Worm (Caenorhabditis elegans) whole organism, L1 larva: Measurements from ENCODE around the gene K02D10.8.
A peak's percentile ranks its signal among the peaks of the same experiment; 100 is the strongest.

Experiments
- C04F5.9 ChIP-seq: sonication (generic microtip); optimal IDR thresholded peaks from 2 replicates; lab custom pipeline; 2016; ENCODE audit warnings: missing genetic modification characterization, missing compliant biosample characterization
- C16A3.4 ChIP-seq: fragments of 150-350 bp; optimal IDR thresholded peaks from 2 replicates; lab custom pipeline; 2014; ENCODE audit warnings: missing biosample characterization, missing genetic modification characterization
- F16B12.6 ChIP-seq: fragments of 150-350 bp; optimal IDR thresholded peaks from 2 replicates; lab custom pipeline; 2014; ENCODE audit warnings: missing biosample characterization, missing genetic modification characterization
- aly-2 ChIP-seq: fragments of 150-350 bp; optimal IDR thresholded peaks from 2 replicates; lab custom pipeline; 2014; ENCODE audit warnings: missing biosample characterization, missing genetic modification characterization
- ama-1 ChIP-seq: fragments of 150-350 bp; optimal IDR thresholded peaks from 2 replicates; lab custom pipeline; 2014
- blmp-1 ChIP-seq: fragments of 150-350 bp; optimal IDR thresholded peaks from 2 replicates; lab custom pipeline; 2014; ENCODE audit warnings: missing biosample characterization, missing genetic modification characterization
- ceh-63 ChIP-seq: fragments of 200-800 bp; sonication (Bioruptor generic); optimal IDR thresholded peaks from 2 replicates; lab custom pipeline; 2018; ENCODE audit warnings: mild to moderate bottlenecking, missing genetic modification characterization, missing compliant biosample characterization
- ceh-8 ChIP-seq: fragments of 200-800 bp; sonication (Bioruptor generic); optimal IDR thresholded peaks from 2 replicates; lab custom pipeline; 2018; ENCODE audit warnings: mild to moderate bottlenecking, missing genetic modification characterization, moderate library complexity, missing compliant biosample characterization
- dpl-1 ChIP-seq, 3 experiments: fragments of 150-350 bp in 2 of 3; sonication (generic microtip) in 1 of 3; optimal IDR thresholded peaks; 2 replicates each; lab custom pipeline; 2014 to 2017; ENCODE audit warnings: missing biosample characterization in 3 of 3, missing genetic modification characterization in 3 of 3, missing genetic modification reagents in 3 of 3
- dsc-1 ChIP-seq: sonication (generic microtip); optimal IDR thresholded peaks from 2 replicates; lab custom pipeline; 2016; ENCODE audit warnings: mild to moderate bottlenecking, missing genetic modification characterization, missing compliant biosample characterization
- efl-1 ChIP-seq, 4 experiments: fragments of 150-350 bp; optimal IDR thresholded peaks in 3 of 4; peaks in 1 of 4; 1 replicate in 1 of 4; 2 replicates in 3 of 4; lab custom pipeline; 2014; ENCODE audit warnings: missing biosample characterization in 2 of 4, missing genetic modification characterization in 2 of 4, missing genetic modification reagents in 2 of 4
- egl-13 ChIP-seq: sonication (generic microtip); optimal IDR thresholded peaks from 2 replicates; lab custom pipeline; 2016; ENCODE audit warnings: missing genotype, missing genetic modification reagents, missing genetic modification characterization, missing compliant biosample characterization
- egl-27 ChIP-seq, 2 experiments: fragments of 150-350 bp in 1 of 2; sonication (generic microtip); optimal IDR thresholded peaks; 3 replicates each; lab custom pipeline; 2017 to 2018; ENCODE audit warnings: missing biosample characterization in 2 of 2, missing genetic modification characterization in 2 of 2, missing genetic modification reagents in 2 of 2
- elt-2 ChIP-seq: sonication (generic microtip); optimal IDR thresholded peaks from 2 replicates; lab custom pipeline; 2016; ENCODE audit warnings: missing genetic modification characterization, mild to moderate bottlenecking, inconsistent platforms, missing compliant biosample characterization, missing genetic modification reagents
- elt-3 ChIP-seq, 6 experiments: fragments of 150-350 bp in 1 of 6; sonication (generic microtip); optimal IDR thresholded peaks; 2 replicates each; lab custom pipeline; 2017 to 2018; ENCODE audit warnings: missing biosample characterization in 6 of 6, missing genetic modification characterization in 6 of 6, inconsistent platforms in 1 of 6
- ets-5 ChIP-seq: fragments of 200-800 bp; sonication (Bioruptor generic); IDR thresholded peaks from 2 replicates; pipeline ENCODE4 v1.3.6; 2022; ENCODE audit warnings: missing genetic modification characterization, missing compliant biosample characterization
- fkh-10 ChIP-seq: sonication (generic microtip); optimal IDR thresholded peaks from 2 replicates; lab custom pipeline; 2017; ENCODE audit warnings: missing biosample characterization, missing genetic modification reagents, missing genetic modification characterization
- fkh-4 ChIP-seq: sonication (generic microtip); optimal IDR thresholded peaks from 2 replicates; lab custom pipeline; 2016; ENCODE audit warnings: missing compliant biosample characterization, missing genetic modification characterization, borderline replicate concordance
- fkh-8 ChIP-seq: sonication (generic microtip); optimal IDR thresholded peaks from 2 replicates; lab custom pipeline; 2016; ENCODE audit warnings: mild to moderate bottlenecking, missing genetic modification characterization, missing compliant biosample characterization
- hlh-4 ChIP-seq: sonication (generic microtip); optimal IDR thresholded peaks from 2 replicates; lab custom pipeline; 2016; ENCODE audit warnings: mild to moderate bottlenecking, missing genetic modification characterization, missing compliant biosample characterization
- isw-1 ChIP-seq: fragments of 200-800 bp; sonication (Bioruptor generic); IDR thresholded peaks from 2 replicates; pipeline ENCODE4 v1.3.6; 2022; ENCODE audit warnings: missing genetic modification characterization, missing compliant biosample characterization
- jun-1 ChIP-seq: fragments of 150-350 bp; optimal IDR thresholded peaks from 2 replicates; lab custom pipeline; 2014; ENCODE audit warnings: missing biosample characterization, missing genetic modification reagents, missing genetic modification characterization
- lin-13 ChIP-seq: fragments of 150-350 bp; optimal IDR thresholded peaks from 2 replicates; lab custom pipeline; 2014; ENCODE audit warnings: missing biosample characterization, missing genetic modification reagents, missing genetic modification characterization
- lin-14 ChIP-seq: fragments of 200-800 bp; sonication (Bioruptor generic); optimal IDR thresholded peaks from 2 replicates; lab custom pipeline; 2018; ENCODE audit warnings: mild to moderate bottlenecking, missing genetic modification characterization, moderate library complexity, missing compliant biosample characterization
- lin-35 ChIP-seq, 2 experiments: fragments of 150-350 bp; optimal IDR thresholded peaks; 2 replicates each; lab custom pipeline; 2014; ENCODE audit warnings: missing biosample characterization in 2 of 2, missing genetic modification characterization in 2 of 2, missing genetic modification reagents in 2 of 2
- lsy-2 ChIP-seq, 2 experiments: fragments of 150-350 bp; optimal IDR thresholded peaks; 2 replicates each; lab custom pipeline; 2014; ENCODE audit warnings: missing biosample characterization in 2 of 2, missing genetic modification characterization in 2 of 2
- mdl-1 ChIP-seq, 2 experiments: fragments of 150-350 bp; optimal IDR thresholded peaks; 2 replicates each; lab custom pipeline; 2014 to 2017; ENCODE audit warnings: missing biosample characterization in 2 of 2, missing genetic modification characterization in 2 of 2, inconsistent platforms in 1 of 2
- mef-2 ChIP-seq: fragments of 150-350 bp; optimal IDR thresholded peaks from 2 replicates; lab custom pipeline; 2014; ENCODE audit warnings: missing biosample characterization, missing genetic modification characterization
- mep-1 ChIP-seq: fragments of 150-350 bp; optimal IDR thresholded peaks from 2 replicates; lab custom pipeline; 2014; ENCODE audit warnings: missing biosample characterization, missing genetic modification characterization
- nhr-19 ChIP-seq: fragments of 200-800 bp; sonication (Bioruptor generic); conservative IDR thresholded peaks from 2 replicates; pipeline ENCODE4 v1.3.6; 2022; ENCODE audit warnings: missing genetic modification characterization, missing compliant biosample characterization
- nhr-20 ChIP-seq: sonication (generic microtip); optimal IDR thresholded peaks from 2 replicates; lab custom pipeline; 2016; ENCODE audit warnings: mild to moderate bottlenecking, missing genetic modification characterization, missing compliant biosample characterization
- nhr-47 ChIP-seq: sonication (generic microtip); optimal IDR thresholded peaks from 2 replicates; lab custom pipeline; 2016; ENCODE audit warnings: mild to moderate bottlenecking, missing genetic modification characterization, moderate library complexity, missing compliant biosample characterization
- nhr-71 ChIP-seq: sonication (generic microtip); optimal IDR thresholded peaks from 2 replicates; lab custom pipeline; 2016; ENCODE audit warnings: mild to moderate bottlenecking, missing genetic modification characterization, moderate library complexity, missing compliant biosample characterization
- nhr-76 ChIP-seq: sonication (generic microtip); optimal IDR thresholded peaks from 2 replicates; lab custom pipeline; 2017; ENCODE audit warnings: missing biosample characterization, missing genetic modification characterization
- nhr-84 ChIP-seq: sonication (generic microtip); optimal IDR thresholded peaks from 2 replicates; lab custom pipeline; 2017; ENCODE audit warnings: missing biosample characterization, missing genetic modification characterization
- nhr-85 ChIP-seq: sonication (generic microtip); peaks from one replicate; lab custom pipeline; 2016; ENCODE audit warnings: missing genetic modification characterization, inconsistent platforms, missing compliant biosample characterization
- nhr-90 ChIP-seq: sonication (generic microtip); optimal IDR thresholded peaks from 2 replicates; lab custom pipeline; 2016; ENCODE audit warnings: mild to moderate bottlenecking, missing genetic modification characterization, missing compliant biosample characterization; ENCODE audit not compliant: poor library complexity
- pax-3 ChIP-seq: fragments of 200-800 bp; sonication (Bioruptor generic); optimal IDR thresholded peaks from 2 replicates; lab custom pipeline; 2018; ENCODE audit warnings: mild to moderate bottlenecking, missing genetic modification characterization, moderate library complexity, missing compliant biosample characterization
- pqm-1 ChIP-seq: sonication (generic microtip); optimal IDR thresholded peaks from 3 replicates; lab custom pipeline; 2017; ENCODE audit warnings: missing biosample characterization, missing genetic modification characterization
- snu-23 ChIP-seq: sonication (generic microtip); optimal IDR thresholded peaks from 2 replicates; lab custom pipeline; 2016; ENCODE audit warnings: missing genetic modification characterization, missing compliant biosample characterization
- sptf-1 ChIP-seq: fragments of 150-350 bp; optimal IDR thresholded peaks from 2 replicates; lab custom pipeline; 2014; ENCODE audit warnings: missing biosample characterization, missing genetic modification characterization
- tbx-2 ChIP-seq: sonication (generic microtip); optimal IDR thresholded peaks from 2 replicates; lab custom pipeline; 2016; ENCODE audit warnings: missing genetic modification characterization, missing compliant biosample characterization
- unc-130 ChIP-seq: fragments of 150-350 bp; optimal IDR thresholded peaks from 2 replicates; lab custom pipeline; 2017; ENCODE audit warnings: missing biosample characterization, missing genetic modification characterization, inconsistent platforms
- unc-98 ChIP-seq: fragments of 200-800 bp; sonication (Bioruptor generic); IDR thresholded peaks from 2 replicates; pipeline ENCODE4 v1.3.6; 2022; ENCODE audit warnings: missing genetic modification characterization, missing compliant biosample characterization
- xbp-1 ChIP-seq: sonication (generic microtip); optimal IDR thresholded peaks from 2 replicates; lab custom pipeline; 2016; ENCODE audit warnings: missing genetic modification characterization, missing compliant biosample characterization

K02D10.8 gene

ce11 chrIII:8786077-8786476, at the start of gene K02D10.8:
TSS of gene K02D10.8 (plus strand) at chrIII:8786377.
- TF ChIP-seq isw-1 (GFP tag; lab: Robert Waterston, UW) (no peak), fkh-4 (tag; lab: Kevin White, UChicago) (no peak), ets-5 (no peak), fkh-10 (GFP tag; lab: Kevin White, UChicago) (no peak), fkh-8 (tag; lab: Kevin White, UChicago) (no peak), egl-13 (tag; lab: Kevin White, UChicago) (no peak), F16B12.6 (tag; lab: Kevin White, UChicago) (no peak), pax-3 (tag; lab: Kevin White, UChicago) (no peak), dsc-1 (tag; lab: Kevin White, UChicago) (no peak), snu-23 (GFP tag; lab: Kevin White, UChicago) (no peak), xbp-1 (tag; lab: Kevin White, UChicago) (no peak), mef-2 (tag; lab: Kevin White, UChicago) (no peak), unc-98 (GFP tag; lab: Robert Waterston, UW) (no peak), aly-2 (tag; lab: Kevin White, UChicago) (no peak), sptf-1 (tag; lab: Kevin White, UChicago) (no peak), egl-27 (tag; optimal IDR thresholded peaks at IDR 0.05; lab: Kevin White, UChicago) (no peak), ceh-8 (GFP tag; lab: Kevin White, UChicago) (no peak), C16A3.4 (tag; lab: Kevin White, UChicago) (no peak)

- TF ChIP-seq dsc-1 (tag; lab: Kevin White, UChicago) (no peak), nhr-76 (tag; lab: Kevin White, UChicago) (no peak), efl-1 (optimal IDR thresholded peaks at IDR 0.05; lab: Kevin White, UChicago) (no peak), efl-1 (GFP tag; optimal IDR thresholded peaks at IDR 0.05 in 1 of 2; lab: Kevin White, UChicago) (peak in 1 of 2 experiments; percentile 46), lin-35 (GFP tag; optimal IDR thresholded peaks at IDR 0.05; lab: Kevin White, UChicago) (no peak), lin-14 (peak; percentile 33), nhr-90 (tag; lab: Kevin White, UChicago) (no peak)
These were observed 48.8 kb upstream of the K02D10.8 start for ce11 chrIII:8737391-8737790.

ce11 chrIII:8738289-8738688, 47.9 kb upstream of the K02D10.8 start:
- TF ChIP-seq unc-130 (tag; lab: Kevin White, UChicago), result no peak
- TF ChIP-seq efl-1 (optimal IDR thresholded peaks at IDR 0.05; lab: Kevin White, UChicago), result no peak
- peak in 1 of 2 experiments; percentile 91 for TF ChIP-seq efl-1 (GFP tag; optimal IDR thresholded peaks at IDR 0.05 in 1 of 2; lab: Kevin White, UChicago)

- TF ChIP-seq dpl-1 (GFP tag; optimal IDR thresholded peaks at IDR 0.05; lab: Kevin White, UChicago), result peak in 2 of 3 experiments; percentile 24 to 50
- peak in 1 of 2 experiments; percentile 84 for TF ChIP-seq mdl-1 (tag; optimal IDR thresholded peaks at IDR 0.05; lab: Kevin White, UChicago)
- peak in 1 of 2 experiments; percentile 39 for TF ChIP-seq efl-1 (optimal IDR thresholded peaks at IDR 0.05; lab: Kevin White, UChicago)
- peak; percentile 23 to 93 for TF ChIP-seq efl-1 (GFP tag; optimal IDR thresholded peaks at IDR 0.05 in 1 of 2; lab: Kevin White, UChicago)
- TF ChIP-seq hlh-4 (tag; lab: Kevin White, UChicago), result no peak
- peak; percentile 10 for TF ChIP-seq pqm-1 (tag; lab: Kevin White, UChicago)
- peak; percentile 30; the same call in 1 of the 2 replicates for TF ChIP-seq nhr-19 (GFP tag; lab: Robert Waterston, UW)
- TF ChIP-seq nhr-84 (tag; lab: Kevin White, UChicago), result no peak
- peak; percentile 54 for TF ChIP-seq nhr-90 (tag; lab: Kevin White, UChicago)
- TF ChIP-seq lin-35 (GFP tag; optimal IDR thresholded peaks at IDR 0.05; lab: Kevin White, UChicago), result peak in 1 of 2 experiments; percentile 77
- TF ChIP-seq mep-1 (tag; lab: Kevin White, UChicago), result peak; percentile 5
- TF ChIP-seq blmp-1, result peak; percentile 74
- TF ChIP-seq nhr-47, result peak; percentile 10
- peak; percentile 82 for TF ChIP-seq elt-2
- peak; percentile 70 for TF ChIP-seq snu-23 (GFP tag; lab: Kevin White, UChicago)
- no peak for TF ChIP-seq lin-13 (GFP tag; lab: Kevin White, UChicago)
- no peak for TF ChIP-seq ceh-63 (GFP tag; lab: Kevin White, UChicago)
- TF ChIP-seq C04F5.9 (tag; lab: Kevin White, UChicago), result no peak
- TF ChIP-seq elt-3 (tag; optimal IDR thresholded peaks at IDR 0.05; lab: Kevin White, UChicago), result peak in 5 of 6 experiments; percentile 24 to 98 (median 76)
- peak in 1 of 2 experiments; percentile 43 for TF ChIP-seq lsy-2 (tag; optimal IDR thresholded peaks at IDR 0.05; lab: Kevin White, UChicago)
- TF ChIP-seq nhr-20 (tag; lab: Kevin White, UChicago), result peak; percentile 72
- peak; percentile 90 for TF ChIP-seq nhr-85 (tag; lab: Kevin White, UChicago)
- TF ChIP-seq jun-1 (tag; lab: Kevin White, UChicago), result peak; percentile 28
- TF ChIP-seq lin-14, result peak; percentile 86
- peak; percentile 11 for TF ChIP-seq unc-130 (tag; lab: Kevin White, UChicago)
- TF ChIP-seq tbx-2, result peak; percentile 31
- peak; percentile 64 for TF ChIP-seq nhr-71
- TF ChIP-seq ama-1 (lab: Kevin White, UChicago), result no peak
These were observed 47.1 kb upstream of the K02D10.8 start for ce11 chrIII:8739126-8739525.
